ENCODE assay signal across 5 worm cellular contexts in the genomic region with DNA sequence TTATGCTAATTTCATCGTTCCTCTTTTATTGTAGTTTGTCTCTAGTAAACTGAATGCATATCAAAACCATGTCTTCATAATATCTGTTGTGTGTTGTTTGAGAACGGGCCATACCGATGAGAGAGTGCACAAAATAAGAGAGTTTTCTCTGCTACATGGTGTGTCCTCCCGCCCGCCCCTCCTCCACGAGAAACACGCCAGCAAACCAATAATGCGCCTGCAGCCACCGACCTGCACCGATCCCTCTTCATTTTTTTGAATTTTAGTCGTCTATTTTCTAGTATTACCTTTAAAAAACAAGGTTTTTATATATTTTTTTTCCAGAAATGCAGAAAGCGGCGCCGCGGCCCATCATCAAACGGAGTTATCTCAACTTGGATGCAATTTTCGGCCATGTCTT.
TF ChIP-seq lines count a peak whose summit lies in the region.

A gene (plus strand): TSS at position 325 of the 400 bp plus-strand sequence.

TF ChIP-seq in whole organism, L1 larva, 84 proteins besides CTCF, POLR2A, EP300 and RAD21 (continues in another document):
- TF ChIP-seq pag-3 (tag; optimal IDR thresholded peaks at IDR 0.05; lab: Kevin White, UChicago; ENCODE audit: borderline replicate concordance, insufficient read depth) (no peak), ets-5 (GFP tag; IDR thresholded peaks at IDR 0.05; lab: Robert Waterston, UW) (no peak), ceh-82 (tag; optimal IDR thresholded peaks at IDR 0.05; lab: Kevin White, UChicago) (peak; percentile 73 to 80 (median 79)), elt-2 (tag; optimal IDR thresholded peaks at IDR 0.05; lab: Kevin White, UChicago) (peak; percentile 45), skn-1 (tag; optimal IDR thresholded peaks at IDR 0.05; lab: Kevin White, UChicago) (peak; percentile 60), hlh-4 (tag; optimal IDR thresholded peaks at IDR 0.05; lab: Kevin White, UChicago) (no peak), aly-2 (tag; optimal IDR thresholded peaks at IDR 0.05; lab: Kevin White, UChicago) (no peak), pqm-1 (tag; optimal IDR thresholded peaks at IDR 0.05; lab: Kevin White, UChicago) (no peak), zag-1 (tag; optimal IDR thresholded peaks at IDR 0.05; lab: Kevin White, UChicago) (no peak), lin-13 (GFP tag; optimal IDR thresholded peaks at IDR 0.05; lab: Kevin White, UChicago) (peak; percentile 85), C16A3.4 (tag; optimal IDR thresholded peaks at IDR 0.05; lab: Kevin White, UChicago) (peak; percentile 76), mep-1 (tag; optimal IDR thresholded peaks at IDR 0.05; lab: Kevin White, UChicago) (peak; percentile 75), elt-3 (tag; optimal IDR thresholded peaks at IDR 0.05; lab: Kevin White, UChicago) (peak in 3 of 6 experiments; percentile 7 to 74 (median 43)), nhr-237 (tag; optimal IDR thresholded peaks at IDR 0.05; lab: Kevin White, UChicago) (no peak), pax-3 (tag; optimal IDR thresholded peaks at IDR 0.05; lab: Kevin White, UChicago) (peak; percentile 49), tlp-1 (tag; optimal IDR thresholded peaks at IDR 0.05; lab: Kevin White, UChicago) (no peak), nhr-20 (tag; optimal IDR thresholded peaks at IDR 0.05; lab: Kevin White, UChicago) (peak; percentile 91)

TF ChIP-seq in whole organism, L3 larva, 47 proteins besides CTCF, POLR2A, EP300 and RAD21 (continues in another document):
- no peak for TF ChIP-seq nhr-67 (tag; optimal IDR thresholded peaks at IDR 0.05; lab: Kevin White, UChicago)
- TF ChIP-seq R02D3.7 (tag; optimal IDR thresholded peaks at IDR 0.05; lab: Kevin White, UChicago): peak; percentile 51
- TF ChIP-seq pha-4 (tag; optimal IDR thresholded peaks at IDR 0.05; lab: Kevin White, UChicago): peak; percentile 85
- no peak for TF ChIP-seq zag-1 (tag; optimal IDR thresholded peaks at IDR 0.05; lab: Kevin White, UChicago)
- TF ChIP-seq snpc-4 (tag; optimal IDR thresholded peaks at IDR 0.05; lab: Kevin White, UChicago): peak; percentile 93
- TF ChIP-seq unc-39 (tag; optimal IDR thresholded peaks at IDR 0.05; lab: Kevin White, UChicago): no peak
- TF ChIP-seq elt-1 (tag; optimal IDR thresholded peaks at IDR 0.05; lab: Kevin White, UChicago): peak; percentile 17
- no peak for TF ChIP-seq nhr-28 (tag; optimal IDR thresholded peaks at IDR 0.05; lab: Kevin White, UChicago)
- no peak for TF ChIP-seq ztf-11 (tag; optimal IDR thresholded peaks at IDR 0.05; lab: Kevin White, UChicago)
- no peak for TF ChIP-seq pqm-1 (tag; optimal IDR thresholded peaks at IDR 0.05; lab: Kevin White, UChicago)
- no peak for TF ChIP-seq aly-2 (tag; optimal IDR thresholded peaks at IDR 0.05; lab: Kevin White, UChicago)
- TF ChIP-seq fkh-10 (GFP tag; optimal IDR thresholded peaks at IDR 0.05; lab: Kevin White, UChicago): no peak
- TF ChIP-seq eor-1 (tag; optimal IDR thresholded peaks at IDR 0.05; lab: Kevin White, UChicago): no peak
- no peak for TF ChIP-seq egl-27 (tag; optimal IDR thresholded peaks at IDR 0.05; lab: Kevin White, UChicago)
- TF ChIP-seq daf-12 (tag; optimal IDR thresholded peaks at IDR 0.05; lab: Kevin White, UChicago): no peak
- peak; percentile 90 for TF ChIP-seq lin-39 (tag; optimal IDR thresholded peaks at IDR 0.05; lab: Kevin White, UChicago)
- TF ChIP-seq sea-2 (GFP tag; optimal IDR thresholded peaks at IDR 0.05; lab: Kevin White, UChicago): no peak
- peak; percentile 53 for TF ChIP-seq jun-1 (tag; optimal IDR thresholded peaks at IDR 0.05; lab: Kevin White, UChicago)

TF ChIP-seq in whole organism, early embryonic, 17 proteins besides CTCF, POLR2A, EP300 and RAD21:
- TF ChIP-seq F13C5.2 (tag; optimal IDR thresholded peaks at IDR 0.05; lab: Kevin White, UChicago) (peak; percentile 82), ets-7 (tag; optimal IDR thresholded peaks at IDR 0.05; lab: Kevin White, UChicago) (no peak), hmbx-1 (tag; optimal IDR thresholded peaks at IDR 0.05; lab: Kevin White, UChicago) (no peak), sea-1 (GFP tag; conservative IDR thresholded peaks at IDR 0.05; lab: Robert Waterston, UW) (peak; percentile 51; the same call in 1 of the 2 replicates), pes-1 (GFP tag; IDR thresholded peaks at IDR 0.05; lab: Robert Waterston, UW) (peak; percentile 76), scrt-1 (GFP tag; IDR thresholded peaks at IDR 0.05; lab: Robert Waterston, UW) (0 out of 2 replicates have a peak, but pooled peaks have one; percentile 47), ceh-36 (tag; optimal IDR thresholded peaks at IDR 0.05; lab: Kevin White, UChicago) (peak; percentile 9), ceh-13 (GFP tag; optimal IDR thresholded peaks at IDR 0.05; lab: Kevin White, UChicago) (no peak), tbx-11 (GFP tag; IDR thresholded peaks at IDR 0.05; lab: Robert Waterston, UW) (peak; percentile 47; the same call in 1 of the 2 replicates), B0310.2 (tag; optimal IDR thresholded peaks at IDR 0.05; lab: Kevin White, UChicago) (no peak), ama-1 (optimal IDR thresholded peaks at IDR 0.05; lab: Kevin White, UChicago) (no peak), aly-1 (tag; optimal IDR thresholded peaks at IDR 0.05; lab: Kevin White, UChicago) (no peak), hmg-4 (GFP tag; optimal IDR thresholded peaks at IDR 0.05; lab: Kevin White, UChicago) (peak; percentile 69), flt-1 (GFP tag; IDR thresholded peaks at IDR 0.05; lab: Robert Waterston, UW) (no peak), hnd-1 (tag; optimal IDR thresholded peaks at IDR 0.05; lab: Kevin White, UChicago) (no peak), tbx-37 (GFP tag; conservative IDR thresholded peaks at IDR 0.05; lab: Robert Waterston, UW) (peak; percentile 48; the same call in 1 of the 2 replicates), tra-4 (tag; optimal IDR thresholded peaks at IDR 0.05; lab: Kevin White, UChicago) (no peak)

TF ChIP-seq in whole organism, midembryonic, 9 proteins besides CTCF, POLR2A, EP300 and RAD21:
- TF ChIP-seq cog-1 (tag; optimal IDR thresholded peaks at IDR 0.05; lab: Kevin White, UChicago): no peak
- TF ChIP-seq flt-1 (GFP tag; IDR thresholded peaks at IDR 0.05; lab: Robert Waterston, UW): no peak; the same call in 1 of the 2 replicates
- no peak for TF ChIP-seq tab-1 (GFP tag; IDR thresholded peaks at IDR 0.05; lab: Robert Waterston, UW)
- TF ChIP-seq ref-1 (GFP tag; conservative IDR thresholded peaks at IDR 0.05; lab: Robert Waterston, UW): no peak
- TF ChIP-seq ztf-23 (GFP tag; IDR thresholded peaks at IDR 0.05; lab: Robert Waterston, UW): peak; percentile 81
- TF ChIP-seq ztf-29 (GFP tag; IDR thresholded peaks at IDR 0.05; lab: Robert Waterston, UW): no peak
- no peak for TF ChIP-seq klf-2 (GFP tag; conservative IDR thresholded peaks at IDR 0.05; lab: Robert Waterston, UW)
- peak; percentile 13; the same call in 1 of the 2 replicates for TF ChIP-seq T22C8.4 (GFP tag; IDR thresholded peaks at IDR 0.05; lab: Robert Waterston, UW)
- peak; percentile 40 for TF ChIP-seq med-1 (GFP tag; optimal IDR thresholded peaks at IDR 0.05; lab: Kevin White, UChicago; ENCODE audit: insufficient read depth)
TF ChIP-seq in whole organism, midembryonic: peak in this region for 3.

TF ChIP-seq in whole organism, young adult, 124 proteins besides CTCF, POLR2A, EP300 and RAD21 (continues in another document):
- TF ChIP-seq sea-2 (GFP tag; IDR thresholded peaks at IDR 0.05; lab: Robert Waterston, UW) (no peak), zfh-2 (GFP tag; conservative IDR thresholded peaks at IDR 0.05; lab: Robert Waterston, UW) (peak; percentile 77), F10E7.11 (tag; optimal IDR thresholded peaks at IDR 0.05; lab: Kevin White, UChicago) (no peak), gei-17 (GFP tag; optimal IDR thresholded peaks at IDR 0.05; lab: Kevin White, UChicago) (peak; percentile 35), xnd-1 (tag; optimal IDR thresholded peaks at IDR 0.05; lab: Kevin White, UChicago) (no peak), snpc-1.3 (tag; optimal IDR thresholded peaks at IDR 0.05; lab: Kevin White, UChicago; ENCODE audit: insufficient read depth) (no peak), F39B2.1 (GFP tag; IDR thresholded peaks at IDR 0.05; lab: Robert Waterston, UW) (no peak), ceh-40 (GFP tag; IDR thresholded peaks at IDR 0.05; lab: Robert Waterston, UW) (no peak), mxl-1 (tag; optimal IDR thresholded peaks at IDR 0.05; lab: Kevin White, UChicago) (no peak), ztf-6 (GFP tag; IDR thresholded peaks at IDR 0.05; lab: Robert Waterston, UW) (no peak), bed-2 (GFP tag; IDR thresholded peaks at IDR 0.05; lab: Robert Waterston, UW) (no peak), mcd-1 (GFP tag; IDR thresholded peaks at IDR 0.05; lab: Robert Waterston, UW) (peak; percentile 69), madf-10 (tag; optimal IDR thresholded peaks at IDR 0.05; lab: Kevin White, UChicago) (peak; percentile 25), nfyb-1 (GFP tag; IDR thresholded peaks at IDR 0.05; lab: Robert Waterston, UW) (0 out of 2 replicates have a peak, but pooled peaks have one; percentile 50), T07F8.4 (tag; optimal IDR thresholded peaks at IDR 0.05; lab: Kevin White, UChicago) (no peak), zim-3 (tag; optimal IDR thresholded peaks at IDR 0.05; lab: Kevin White, UChicago) (no peak), hmg-20 (GFP tag; IDR thresholded peaks at IDR 0.05; lab: Robert Waterston, UW) (peak; percentile 72), ceh-100 (GFP tag; IDR thresholded peaks at IDR 0.05; lab: Robert Waterston, UW) (0 out of 2 replicates have a peak, but pooled peaks have one; percentile 11), cebp-1 (GFP tag; IDR thresholded peaks at IDR 0.05; lab: Robert Waterston, UW) (peak; percentile 19; the same call in 1 of the 2 replicates), cebp-1 (tag; optimal IDR thresholded peaks at IDR 0.05; lab: Kevin White, UChicago) (peak; percentile 78), lin-35 (GFP tag; optimal IDR thresholded peaks at IDR 0.05; lab: Kevin White, UChicago) (peak in 1 of 3 experiments; percentile 71), snpc-3.4 (tag; optimal IDR thresholded peaks at IDR 0.05; lab: Kevin White, UChicago) (peak; percentile 2), rcor-1 (GFP tag; IDR thresholded peaks at IDR 0.05; lab: Robert Waterston, UW) (0 out of 2 replicates have a peak, but pooled peaks have one; percentile 32), ets-4 (GFP tag; optimal IDR thresholded peaks at IDR 0.05; lab: Kevin White, UChicago) (no peak), nhr-80 (tag; optimal IDR thresholded peaks at IDR 0.05; lab: Kevin White, UChicago) (peak; percentile 70), ztf-28 (GFP tag; IDR thresholded peaks at IDR 0.05; lab: Robert Waterston, UW) (no peak), pbrm-1 (GFP tag; IDR thresholded peaks at IDR 0.05; lab: Robert Waterston, UW) (peak; percentile 76), egl-18 (GFP tag; IDR thresholded peaks at IDR 0.05; lab: Robert Waterston, UW) (no peak), lir-1 (GFP tag; conservative IDR thresholded peaks at IDR 0.05; lab: Robert Waterston, UW) (no peak), Y95B8A.8 (GFP tag; IDR thresholded peaks at IDR 0.05; lab: Robert Waterston, UW) (no peak), nhr-179 (tag; optimal IDR thresholded peaks at IDR 0.05; lab: Kevin White, UChicago) (no peak), aptf-2 (GFP tag; conservative IDR thresholded peaks at IDR 0.05; lab: Robert Waterston, UW) (no peak), pha-4 (tag; optimal IDR thresholded peaks at IDR 0.05; lab: Kevin White, UChicago) (no peak)
